Worm (Caenorhabditis elegans) whole organism, midembryonic: ENCODE measurements around the gene Y71H2AM.3.

Experiments
- T22C8.4 ChIP-seq: fragments of 200-800 bp; sonication (Bioruptor generic); IDR thresholded peaks from 2 replicates; pipeline ENCODE4 v1.3.6; 2022; ENCODE audit warnings: missing genetic modification characterization, missing compliant biosample characterization
- cog-1 ChIP-seq: sonication (generic microtip); optimal IDR thresholded peaks from 2 replicates; lab custom pipeline; 2016; ENCODE audit warnings: missing genetic modification characterization, missing compliant biosample characterization
- flt-1 ChIP-seq: fragments of 200-800 bp; sonication (Bioruptor generic); IDR thresholded peaks from 2 replicates; pipeline ENCODE4 v1.3.6; 2022; ENCODE audit warnings: missing genetic modification characterization, missing compliant biosample characterization
- klf-2 ChIP-seq: fragments of 200-800 bp; sonication (Bioruptor generic); conservative IDR thresholded peaks from 2 replicates; pipeline ENCODE4 v1.3.6; 2022; ENCODE audit warnings: missing genetic modification reagents, missing genetic modification characterization, missing compliant biosample characterization
- med-1 ChIP-seq: sonication (generic microtip); optimal IDR thresholded peaks from 2 replicates; lab custom pipeline; 2017; ENCODE audit warnings: missing genetic modification characterization, mild to moderate bottlenecking, missing compliant biosample characterization, antibody characterized with exemption, missing genetic modification reagents; ENCODE audit not compliant: insufficient read depth
- ref-1 ChIP-seq: fragments of 200-800 bp; sonication (Bioruptor generic); conservative IDR thresholded peaks from 2 replicates; pipeline ENCODE4 v1.3.6; 2022; ENCODE audit warnings: missing genetic modification reagents, missing genetic modification characterization, missing compliant biosample characterization
- tab-1 ChIP-seq: fragments of 200-800 bp; sonication (Bioruptor generic); IDR thresholded peaks from 2 replicates; pipeline ENCODE4 v1.3.6; 2022; ENCODE audit warnings: missing genetic modification characterization, missing compliant biosample characterization
- ztf-23 ChIP-seq: fragments of 200-800 bp; sonication (Bioruptor generic); IDR thresholded peaks from 2 replicates; pipeline ENCODE4 v1.3.6; 2022; ENCODE audit warnings: missing genetic modification reagents, missing genetic modification characterization, missing compliant biosample characterization
- ztf-29 ChIP-seq: fragments of 200-800 bp; sonication (Bioruptor generic); IDR thresholded peaks from 2 replicates; pipeline ENCODE4 v1.3.6; 2022; ENCODE audit warnings: missing genetic modification reagents, missing genetic modification characterization, missing compliant biosample characterization

Y71H2AM.3 gene

ce11 chrIII:2804461-2804860 is 769 bp upstream of the Y71H2AM.3 start:
- TF ChIP-seq cog-1 (tag; lab: Kevin White, UChicago) (no peak), ztf-29 (GFP tag; lab: Robert Waterston, UW) (no peak), med-1 (GFP tag; lab: Kevin White, UChicago) (no peak), ref-1 (GFP tag; lab: Robert Waterston, UW) (no peak), T22C8.4 (GFP tag; lab: Robert Waterston, UW) (no peak), tab-1 (GFP tag; lab: Robert Waterston, UW) (no peak), flt-1 (GFP tag; lab: Robert Waterston, UW) (no peak), ztf-23 (no peak), klf-2 (GFP tag; lab: Robert Waterston, UW) (no peak)

- TF ChIP-seq T22C8.4 (GFP tag; lab: Robert Waterston, UW) (no peak), ztf-29 (GFP tag; lab: Robert Waterston, UW) (no peak), ref-1 (GFP tag; lab: Robert Waterston, UW) (no peak), med-1 (GFP tag; lab: Kevin White, UChicago) (no peak), klf-2 (GFP tag; lab: Robert Waterston, UW) (no peak), flt-1 (GFP tag; lab: Robert Waterston, UW) (no peak), cog-1 (tag; lab: Kevin White, UChicago) (no peak), tab-1 (GFP tag; lab: Robert Waterston, UW) (no peak)
Observed at ce11 chrIII:2811410-2811809, 6.2 kb downstream of the Y71H2AM.3 start.

- TF ChIP-seq T22C8.4 (GFP tag; lab: Robert Waterston, UW) (no peak), ref-1 (GFP tag; lab: Robert Waterston, UW) (no peak), ztf-29 (GFP tag; lab: Robert Waterston, UW) (no peak), tab-1 (GFP tag; lab: Robert Waterston, UW) (no peak), klf-2 (GFP tag; lab: Robert Waterston, UW) (no peak), flt-1 (GFP tag; lab: Robert Waterston, UW) (no peak), cog-1 (tag; lab: Kevin White, UChicago) (no peak), ztf-23 (no peak), med-1 (GFP tag; lab: Kevin White, UChicago) (no peak)
Observed at ce11 chrIII:2814919-2815554, 9.8 kb downstream of the Y71H2AM.3 start, which contains the start of gene tufm-1. Gene tufm-1, minus strand, starts transcription at chrIII:2814969.

ce11 chrIII:2816205-2816923 is 11.1 kb downstream of the Y71H2AM.3 start:
- TF ChIP-seq ztf-29 (GFP tag; lab: Robert Waterston, UW) (no peak), klf-2 (GFP tag; lab: Robert Waterston, UW) (no peak), tab-1 (GFP tag; lab: Robert Waterston, UW) (no peak), flt-1 (GFP tag; lab: Robert Waterston, UW) (no peak), ref-1 (GFP tag; lab: Robert Waterston, UW) (no peak), med-1 (GFP tag; lab: Kevin White, UChicago) (no peak), T22C8.4 (GFP tag; lab: Robert Waterston, UW) (no peak), cog-1 (tag; lab: Kevin White, UChicago) (no peak)

ce11 chrIII:2817847-2818246 is 12.6 kb downstream of the Y71H2AM.3 start:
- TF ChIP-seq cog-1 (tag; lab: Kevin White, UChicago) (no peak), ztf-23 (no peak), klf-2 (GFP tag; lab: Robert Waterston, UW) (no peak), tab-1 (GFP tag; lab: Robert Waterston, UW) (no peak), T22C8.4 (GFP tag; lab: Robert Waterston, UW) (no peak), flt-1 (GFP tag; lab: Robert Waterston, UW) (no peak), ref-1 (GFP tag; lab: Robert Waterston, UW) (no peak), med-1 (GFP tag; lab: Kevin White, UChicago) (no peak), ztf-29 (GFP tag; lab: Robert Waterston, UW) (no peak)

- TF ChIP-seq T22C8.4 (GFP tag; lab: Robert Waterston, UW), result no peak
- no peak for TF ChIP-seq ref-1 (GFP tag; lab: Robert Waterston, UW)
- no peak for TF ChIP-seq tab-1 (GFP tag; lab: Robert Waterston, UW)
- no peak for TF ChIP-seq flt-1 (GFP tag; lab: Robert Waterston, UW)
- no peak for TF ChIP-seq med-1 (GFP tag; lab: Kevin White, UChicago)
- TF ChIP-seq ztf-23, result no peak
- no peak for TF ChIP-seq ztf-29 (GFP tag; lab: Robert Waterston, UW)
- no peak for TF ChIP-seq klf-2 (GFP tag; lab: Robert Waterston, UW)
- TF ChIP-seq cog-1 (tag; lab: Kevin White, UChicago), result no peak
Observed at ce11 chrIII:2818980-2819379, 13.8 kb downstream of the Y71H2AM.3 start, which contains the start of gene pipp-4P. Gene pipp-4P, plus strand, starts transcription at chrIII:2819280.

ce11 chrIII:2826770-2827169 is 21.5 kb downstream of the Y71H2AM.3 start, which contains the start of gene Y71H2AM.1:
Gene Y71H2AM.1, plus strand, starts transcription at chrIII:2827070.
- TF ChIP-seq ztf-23, result no peak
- no peak for TF ChIP-seq med-1 (GFP tag; lab: Kevin White, UChicago)
- TF ChIP-seq cog-1 (tag; lab: Kevin White, UChicago), result no peak
- TF ChIP-seq tab-1 (GFP tag; lab: Robert Waterston, UW), result no peak
- no peak for TF ChIP-seq T22C8.4 (GFP tag; lab: Robert Waterston, UW)
- no peak for TF ChIP-seq flt-1 (GFP tag; lab: Robert Waterston, UW)
- TF ChIP-seq ref-1 (GFP tag; lab: Robert Waterston, UW), result no peak
- no peak for TF ChIP-seq klf-2 (GFP tag; lab: Robert Waterston, UW)
- no peak for TF ChIP-seq ztf-29 (GFP tag; lab: Robert Waterston, UW)

ce11 chrIII:2832483-2832882 is 27.3 kb downstream of the Y71H2AM.3 start, which contains the start of gene Y71H2AM.29:
Gene Y71H2AM.29, plus strand, starts transcription at chrIII:2832783.
- TF ChIP-seq flt-1 (GFP tag; lab: Robert Waterston, UW) (no peak), ref-1 (GFP tag; lab: Robert Waterston, UW) (no peak), ztf-23 (no peak), med-1 (GFP tag; lab: Kevin White, UChicago) (no peak), T22C8.4 (GFP tag; lab: Robert Waterston, UW) (no peak), klf-2 (GFP tag; lab: Robert Waterston, UW) (no peak), ztf-29 (GFP tag; lab: Robert Waterston, UW) (no peak), tab-1 (GFP tag; lab: Robert Waterston, UW) (no peak), cog-1 (tag; lab: Kevin White, UChicago) (no peak)
